Worm (Caenorhabditis elegans): Measurements from ENCODE around the gene F16H6.8.
A peak's percentile ranks its signal among the peaks of the same experiment; 100 is the strongest.

F16H6.8 gene

ce11 chrV:18244408-18244807 lies 28.3 kb upstream of the F16H6.8 start:
- no peak for TF ChIP-seq efl-3 (GFP tag; optimal IDR thresholded peaks at IDR 0.05)
- peak; percentile 49 for TF ChIP-seq elt-2 (tag; optimal IDR thresholded peaks at IDR 0.05)
- TF ChIP-seq nhr-28 (tag; optimal IDR thresholded peaks at IDR 0.05), result no peak
- TF ChIP-seq pqm-1 (tag; optimal IDR thresholded peaks at IDR 0.05), result no peak

- TF ChIP-seq lin-39 (tag; optimal IDR thresholded peaks at IDR 0.05), result no peak
- TF ChIP-seq ztf-11 (tag; optimal IDR thresholded peaks at IDR 0.05), result no peak
- no peak for TF ChIP-seq vab-15 (tag; optimal IDR thresholded peaks at IDR 0.05)
- no peak for TF ChIP-seq C16A3.4 (tag; optimal IDR thresholded peaks at IDR 0.05)
- TF ChIP-seq mef-2 (tag; optimal IDR thresholded peaks at IDR 0.05), result no peak
- no peak for TF ChIP-seq hlh-17 (GFP tag; optimal IDR thresholded peaks at IDR 0.05; ENCODE audit: borderline replicate concordance)
- no peak for TF ChIP-seq ets-5 (GFP tag; IDR thresholded peaks at IDR 0.05)
- TF ChIP-seq nhr-11 (tag; optimal IDR thresholded peaks at IDR 0.05), result no peak
- no peak for TF ChIP-seq fkh-10 (GFP tag; optimal IDR thresholded peaks at IDR 0.05)
Measured at ce11 chrV:18243227-18243626, 27.2 kb upstream of the F16H6.8 start.

DNA sequence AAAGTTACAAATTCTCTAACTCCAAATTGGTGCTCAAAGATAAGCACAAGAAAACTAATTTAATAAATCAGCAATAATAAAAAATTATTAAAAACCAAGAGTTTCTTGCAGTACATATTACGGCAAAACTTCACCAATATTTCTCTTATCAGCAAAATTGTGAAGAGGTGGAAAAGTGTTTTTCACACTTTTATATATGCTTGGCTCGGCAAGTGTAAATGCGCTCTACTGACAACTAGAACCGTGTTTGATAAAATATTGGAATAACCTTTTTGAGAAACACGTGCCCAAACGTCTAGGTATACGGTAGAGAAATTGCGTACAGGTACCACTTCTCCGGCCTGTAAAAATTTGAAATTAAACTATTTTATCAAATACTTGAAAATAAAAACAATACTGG lies 25.3 kb upstream of the F16H6.8 start, which contains the start of gene R10E8.8:
Gene R10E8.8, minus strand, starts transcription at position 343 of the 400 bp plus-strand sequence.
- peak; percentile 81 for TF ChIP-seq elt-2 (tag; optimal IDR thresholded peaks at IDR 0.05)
- no peak for TF ChIP-seq efl-1 (optimal IDR thresholded peaks at IDR 0.05)
- peak in 1 of 2 experiments; percentile 82 for TF ChIP-seq efl-1 (GFP tag; optimal IDR thresholded peaks at IDR 0.05 in 1 of 2)
- TF ChIP-seq tlp-1 (tag; optimal IDR thresholded peaks at IDR 0.05), result no peak
- no peak for TF ChIP-seq isw-1 (GFP tag; IDR thresholded peaks at IDR 0.05)
- peak in 1 of 2 experiments; percentile 30 for TF ChIP-seq lin-35 (GFP tag; optimal IDR thresholded peaks at IDR 0.05)
- no peak for TF ChIP-seq ceh-90 (tag; optimal IDR thresholded peaks at IDR 0.05)
- peak in 1 of 3 experiments; percentile 2 for TF ChIP-seq dpl-1 (GFP tag; optimal IDR thresholded peaks at IDR 0.05)
- peak in 1 of 2 experiments; percentile 32 for TF ChIP-seq lsy-2 (tag; optimal IDR thresholded peaks at IDR 0.05)

DNA sequence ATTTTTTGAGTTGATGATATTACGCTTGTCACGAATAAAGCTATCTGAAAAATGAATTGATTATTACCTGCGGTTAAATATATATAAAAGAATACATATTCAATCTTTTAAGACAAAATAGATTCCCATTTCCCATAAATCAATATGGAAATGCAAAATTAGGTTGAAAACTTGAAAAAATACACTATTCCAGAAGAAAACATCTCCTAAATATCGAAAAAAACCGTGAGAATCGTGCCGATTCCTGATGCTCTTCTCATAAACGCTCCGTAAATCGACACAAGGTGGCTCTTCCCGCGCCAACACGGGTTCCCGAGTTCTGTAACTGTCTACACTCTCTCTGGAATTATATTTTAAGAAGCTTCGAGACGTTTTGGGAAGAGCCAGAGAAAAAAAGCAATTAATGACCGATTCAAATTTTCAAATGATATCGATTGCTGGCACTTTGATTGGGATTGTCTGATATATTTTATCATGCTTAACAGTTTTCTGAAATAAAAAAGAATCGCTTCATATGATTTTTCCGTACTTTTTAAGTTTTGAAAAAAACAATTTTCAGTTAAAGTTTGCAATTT lies 20.7 kb upstream of the F16H6.8 start, which contains the start of gene R10E8.3:
Gene R10E8.3, minus strand, starts transcription at position 51 of the 575 bp plus-strand sequence.
- no peak for TF ChIP-seq F16B12.6 (tag; optimal IDR thresholded peaks at IDR 0.05)
- no peak for TF ChIP-seq zip-4 (GFP tag; optimal IDR thresholded peaks at IDR 0.05)
- TF ChIP-seq blmp-1 (tag; optimal IDR thresholded peaks at IDR 0.05), result no peak
- TF ChIP-seq lin-35 (GFP tag; optimal IDR thresholded peaks at IDR 0.05), result peak in 1 of 2 experiments; percentile 4
- no peak for TF ChIP-seq fkh-4 (tag; optimal IDR thresholded peaks at IDR 0.05; ENCODE audit: borderline replicate concordance)
- TF ChIP-seq C04F5.9 (tag; optimal IDR thresholded peaks at IDR 0.05), result no peak
- no peak for TF ChIP-seq nhr-11 (tag; optimal IDR thresholded peaks at IDR 0.05)

DNA sequence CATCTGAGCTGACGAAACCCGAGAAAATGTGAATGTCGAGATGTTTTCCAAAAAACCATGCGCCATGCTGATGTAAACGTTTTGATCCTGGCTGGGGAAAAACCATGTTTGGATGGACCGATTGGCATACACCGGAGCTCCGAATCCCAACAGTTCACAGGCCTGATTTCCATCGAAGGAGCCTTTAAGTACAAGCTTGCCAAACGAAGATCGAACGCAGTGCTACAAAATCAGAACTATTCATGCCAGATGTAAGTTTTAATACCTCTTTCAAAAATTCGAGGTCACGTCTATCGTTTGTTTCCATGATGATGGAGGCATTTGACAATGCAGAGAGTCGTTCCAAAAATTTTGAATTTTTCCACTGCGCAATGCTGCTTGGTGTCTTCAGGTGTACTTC lies 19.7 kb upstream of the F16H6.8 start:
- no peak for TF ChIP-seq blmp-1 (tag; optimal IDR thresholded peaks at IDR 0.05)
- no peak for TF ChIP-seq ztf-4 (tag; optimal IDR thresholded peaks at IDR 0.05)
- TF ChIP-seq aha-1 (tag; optimal IDR thresholded peaks at IDR 0.05), result no peak
- no peak for TF ChIP-seq ceh-63 (GFP tag; optimal IDR thresholded peaks at IDR 0.05)
- no peak for TF ChIP-seq mdl-1 (tag; optimal IDR thresholded peaks at IDR 0.05)
- no peak for TF ChIP-seq nhr-77 (tag; optimal IDR thresholded peaks at IDR 0.05)
- TF ChIP-seq pqm-1 (tag; optimal IDR thresholded peaks at IDR 0.05), result no peak
- no peak for TF ChIP-seq ceh-8 (GFP tag; optimal IDR thresholded peaks at IDR 0.05)
- no peak for TF ChIP-seq elt-3 (tag; optimal IDR thresholded peaks at IDR 0.05)
- TF ChIP-seq dsc-1 (tag; optimal IDR thresholded peaks at IDR 0.05), result no peak
- TF ChIP-seq nhr-76 (tag; optimal IDR thresholded peaks at IDR 0.05), result no peak
- no peak for TF ChIP-seq unc-130 (tag; optimal IDR thresholded peaks at IDR 0.05)
- no peak for TF ChIP-seq ceh-82 (tag; optimal IDR thresholded peaks at IDR 0.05)
- no peak for TF ChIP-seq ceh-88 (GFP tag; IDR thresholded peaks at IDR 0.05)
- no peak for TF ChIP-seq lsy-2 (tag; optimal IDR thresholded peaks at IDR 0.05)
- no peak for TF ChIP-seq xbp-1 (tag; optimal IDR thresholded peaks at IDR 0.05)
- TF ChIP-seq lir-3 (tag; optimal IDR thresholded peaks at IDR 0.05; ENCODE audit: poor library complexity), result no peak

Data from whole organism, L1 larva.